Worm (Caenorhabditis elegans) whole organism, L4 larva: ENCODE measurements around the gene mip-2.

Experiments used
- F10B5.3 ChIP-seq: sonication (generic microtip); optimal IDR thresholded peaks from 2 replicates; lab custom pipeline; 2016; ENCODE audit warnings: mild to moderate bottlenecking, missing genetic modification characterization, missing compliant biosample characterization
- F37D6.2 ChIP-seq: sonication (generic microtip); optimal IDR thresholded peaks from 2 replicates; lab custom pipeline; 2016; ENCODE audit warnings: mild to moderate bottlenecking, missing genetic modification characterization, missing compliant biosample characterization
- F44E2.7 ChIP-seq: fragments of 200-800 bp; sonication (Bioruptor generic); IDR thresholded peaks from 2 replicates; pipeline ENCODE4 v2.1.2; 2022; ENCODE audit warnings: missing genetic modification characterization, missing compliant biosample characterization
- F49E8.2 ChIP-seq: sonication (generic microtip); optimal IDR thresholded peaks from 2 replicates; lab custom pipeline; 2016; ENCODE audit warnings: missing compliant biosample characterization, mild to moderate bottlenecking, missing genetic modification characterization, borderline replicate concordance
- T20F7.1 ChIP-seq: fragments of 200-800 bp; sonication (Bioruptor generic); optimal IDR thresholded peaks from 2 replicates; lab custom pipeline; 2018; ENCODE audit warnings: mild to moderate bottlenecking, missing genetic modification characterization, missing compliant biosample characterization
- ZK546.5 ChIP-seq, 2 experiments: sonication (generic microtip); optimal IDR thresholded peaks; 2 replicates each; lab custom pipeline; 2017; ENCODE audit warnings: missing biosample characterization in 2 of 2, missing genetic modification characterization in 2 of 2
- ceh-28 ChIP-seq: fragments of 150-350 bp; optimal IDR thresholded peaks from 2 replicates; lab custom pipeline; 2014; ENCODE audit warnings: missing biosample characterization, missing genetic modification reagents, missing genetic modification characterization
- ceh-32 ChIP-seq: sonication (generic microtip); optimal IDR thresholded peaks from 2 replicates; lab custom pipeline; 2016; ENCODE audit warnings: mild to moderate bottlenecking, missing genetic modification characterization, missing compliant biosample characterization; ENCODE audit not compliant: poor library complexity
- ces-1 ChIP-seq: fragments of 150-350 bp; sonication (generic microtip); optimal IDR thresholded peaks from 4 replicates; lab custom pipeline; 2014; ENCODE audit warnings: missing biosample characterization, missing genetic modification reagents, missing genetic modification characterization
- cey-2 ChIP-seq: sonication (generic microtip); optimal IDR thresholded peaks from 3 replicates; lab custom pipeline; 2017; ENCODE audit warnings: missing genetic modification characterization, mild to moderate bottlenecking, missing compliant biosample characterization, antibody characterized with exemption, borderline replicate concordance; ENCODE audit not compliant: insufficient read depth
- ctbp-1 ChIP-seq: fragments of 200-800 bp; sonication (Bioruptor generic); IDR thresholded peaks from 2 replicates; pipeline ENCODE4 v1.3.6; 2022; ENCODE audit warnings: missing genetic modification reagents, missing genetic modification characterization, missing compliant biosample characterization
- daf-16 ChIP-seq, 3 experiments: sonication (generic microtip); optimal IDR thresholded peaks; 2 replicates each; lab custom pipeline; 2016 to 2017; ENCODE audit warnings: missing genetic modification characterization in 3 of 3, missing genetic modification reagents in 3 of 3, mild to moderate bottlenecking in 2 of 3, missing compliant biosample characterization in 2 of 3, missing biosample characterization in 1 of 3, moderate library complexity in 1 of 3
- egl-27 ChIP-seq: sonication (generic microtip); optimal IDR thresholded peaks from 3 replicates; lab custom pipeline; 2017; ENCODE audit warnings: missing biosample characterization, missing genetic modification reagents, missing genetic modification characterization
- hif-1 ChIP-seq, 2 experiments: sonication (generic microtip); optimal IDR thresholded peaks; 2 replicates each; lab custom pipeline; 2016 to 2017; ENCODE audit warnings: missing compliant biosample characterization in 2 of 2, missing genetic modification characterization in 2 of 2, missing genetic modification reagents in 2 of 2, missing genotype in 2 of 2, mild to moderate bottlenecking in 1 of 2
- hlh-11 ChIP-seq: fragments of 200-800 bp; sonication (Bioruptor generic); optimal IDR thresholded peaks from 2 replicates; lab custom pipeline; 2018; ENCODE audit warnings: mild to moderate bottlenecking, missing genetic modification characterization, missing compliant biosample characterization
- lim-7 ChIP-seq: fragments of 200-800 bp; sonication (Bioruptor generic); IDR thresholded peaks from 2 replicates; pipeline ENCODE4 v1.3.6; 2022; ENCODE audit warnings: missing genetic modification characterization, missing compliant biosample characterization
- lin-15B ChIP-seq: fragments of 150-350 bp; sonication (generic microtip); optimal IDR thresholded peaks from 3 replicates; lab custom pipeline; 2014; ENCODE audit warnings: missing biosample characterization, missing genetic modification characterization
- lin-29 ChIP-seq: fragments of 200-800 bp; sonication (Bioruptor generic); IDR thresholded peaks from 2 replicates; pipeline ENCODE4 v1.3.6; 2022; ENCODE audit warnings: missing genetic modification reagents, missing genetic modification characterization, missing compliant biosample characterization
- lin-38 ChIP-seq: fragments of 200-800 bp; sonication (Bioruptor generic); IDR thresholded peaks from 2 replicates; pipeline ENCODE4 v1.3.6; 2022; ENCODE audit warnings: missing genetic modification reagents, missing genetic modification characterization, missing compliant biosample characterization
- lin-39 ChIP-seq: fragments of 150-350 bp; optimal IDR thresholded peaks from 2 replicates; lab custom pipeline; 2014; ENCODE audit warnings: missing biosample characterization, missing genetic modification reagents, missing genetic modification characterization
- lsy-2 ChIP-seq, 2 experiments: fragments of 150-350 bp in 1 of 2; sonication (generic microtip) in 1 of 2; optimal IDR thresholded peaks; 2 replicates each; lab custom pipeline; 2014 to 2017; ENCODE audit warnings: missing biosample characterization in 2 of 2, missing genetic modification characterization in 2 of 2
- mep-1 ChIP-seq: fragments of 150-350 bp; sonication (generic microtip); optimal IDR thresholded peaks from 3 replicates; lab custom pipeline; 2014; ENCODE audit warnings: missing biosample characterization, missing genetic modification characterization
- nhr-11 ChIP-seq: fragments of 150-350 bp; optimal IDR thresholded peaks from 2 replicates; lab custom pipeline; 2014; ENCODE audit warnings: missing biosample characterization, missing genetic modification characterization
- nhr-42 ChIP-seq: fragments of 200-800 bp; sonication (Bioruptor generic); IDR thresholded peaks from 2 replicates; pipeline ENCODE4 v1.3.6; 2022; ENCODE audit warnings: missing genetic modification characterization, missing compliant biosample characterization
- nhr-48 ChIP-seq: sonication (generic microtip); optimal IDR thresholded peaks from 2 replicates; lab custom pipeline; 2016; ENCODE audit warnings: mild to moderate bottlenecking, missing genetic modification characterization, missing compliant biosample characterization
- php-3 ChIP-seq: fragments of 200-800 bp; sonication (Bioruptor generic); IDR thresholded peaks from 2 replicates; pipeline ENCODE4 v1.3.6; 2022; ENCODE audit warnings: missing genetic modification reagents, missing genetic modification characterization, missing compliant biosample characterization
- pqm-1 ChIP-seq: sonication (generic microtip); optimal IDR thresholded peaks from 2 replicates; lab custom pipeline; 2017; ENCODE audit warnings: missing biosample characterization, missing genetic modification characterization
- rbr-2 ChIP-seq: sonication (generic microtip); optimal IDR thresholded peaks from 2 replicates; lab custom pipeline; 2016; ENCODE audit warnings: missing genotype, missing genetic modification characterization, missing compliant biosample characterization
- saeg-2 ChIP-seq: fragments of 200-800 bp; sonication (Bioruptor generic); IDR thresholded peaks from 2 replicates; pipeline ENCODE4 v1.3.6; 2022; ENCODE audit warnings: missing genetic modification reagents, missing genetic modification characterization, missing compliant biosample characterization
- sdz-12 ChIP-seq: fragments of 200-800 bp; sonication (Bioruptor generic); optimal IDR thresholded peaks from 2 replicates; lab custom pipeline; 2018; ENCODE audit warnings: mild to moderate bottlenecking, missing genetic modification characterization, missing compliant biosample characterization
- snpc-4 ChIP-seq: fragments of 150-350 bp; optimal IDR thresholded peaks from 2 replicates; lab custom pipeline; 2014; ENCODE audit warnings: missing biosample characterization, missing genetic modification characterization
- spr-3 ChIP-seq: fragments of 200-800 bp; sonication (Bioruptor generic); optimal IDR thresholded peaks from 2 replicates; lab custom pipeline; 2018; ENCODE audit warnings: mild to moderate bottlenecking, missing genetic modification characterization, missing compliant biosample characterization
- unc-62 ChIP-seq, 3 experiments: fragments of 150-350 bp in 1 of 3; sonication (generic microtip); optimal IDR thresholded peaks in 2 of 3; peaks in 1 of 3; 1 replicate in 1 of 3; 2 replicates in 2 of 3; lab custom pipeline; 2014 to 2017; ENCODE audit warnings: missing biosample characterization in 3 of 3, missing genetic modification characterization in 3 of 3, missing genetic modification reagents in 3 of 3, missing genotype in 1 of 3
- vab-7 ChIP-seq: fragments of 200-800 bp; sonication (Bioruptor generic); IDR thresholded peaks from 2 replicates; pipeline ENCODE4 v1.3.6; 2022; ENCODE audit warnings: missing genetic modification reagents, missing genetic modification characterization, missing compliant biosample characterization
- zfp-3 ChIP-seq: fragments of 200-800 bp; sonication (Bioruptor generic); conservative IDR thresholded peaks from 2 replicates; pipeline ENCODE4 v1.3.6; 2022; ENCODE audit warnings: missing genetic modification reagents, missing genetic modification characterization, missing compliant biosample characterization
- zip-11 ChIP-seq: fragments of 200-800 bp; sonication (Bioruptor generic); IDR thresholded peaks from 2 replicates; pipeline ENCODE4 v1.3.6; 2022; ENCODE audit warnings: missing genetic modification characterization, missing compliant biosample characterization
- ztf-11 ChIP-seq: fragments of 150-350 bp; optimal IDR thresholded peaks from 2 replicates; lab custom pipeline; 2014; ENCODE audit warnings: missing biosample characterization, missing genetic modification characterization
- ztf-7 ChIP-seq: fragments of 150-350 bp; optimal IDR thresholded peaks from 2 replicates; lab custom pipeline; 2014; ENCODE audit warnings: missing biosample characterization, missing genetic modification characterization

The mip-2 gene

DNA sequence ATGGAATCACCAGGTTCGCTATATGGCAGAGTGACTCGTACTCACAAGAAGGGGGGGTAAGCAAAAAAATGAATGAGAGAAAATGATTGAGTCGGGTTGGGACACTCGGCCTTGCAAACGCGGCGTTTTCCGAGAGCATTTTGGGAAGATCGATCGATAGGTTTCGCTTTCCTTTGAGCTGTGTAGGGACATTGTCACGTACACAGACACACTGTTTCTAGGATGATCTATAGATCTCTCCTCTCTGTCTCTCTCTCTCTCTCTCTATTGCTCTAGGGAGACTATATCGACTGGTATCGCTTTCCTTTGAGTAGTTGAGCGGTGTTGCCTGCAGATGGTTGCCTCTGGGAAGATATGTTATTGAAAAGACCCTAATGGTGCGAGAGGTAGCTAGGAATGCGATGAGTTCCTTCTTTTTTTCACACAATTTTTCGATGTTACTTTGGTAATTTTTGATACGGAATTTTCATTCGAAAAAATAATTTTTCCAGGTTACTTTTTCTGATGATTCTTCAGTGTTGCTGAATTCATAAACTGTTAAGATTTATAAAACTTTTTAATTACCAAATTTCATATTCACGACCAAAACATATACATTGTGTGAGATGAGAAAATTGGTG is 21.9 kb downstream of the mip-2 start, which contains the start of gene H37A05.4 (continued):
- TF ChIP-seq nhr-42 (GFP tag; lab: Robert Waterston, UW) (no peak), rbr-2 (no peak), lin-38 (peak; percentile 50), ztf-11 (no peak), F49E8.2 (tag; lab: Kevin White, UChicago) (no peak), mep-1 (tag; lab: Kevin White, UChicago) (peak; percentile 91), ZK546.5 (tag; optimal IDR thresholded peaks at IDR 0.05; lab: Kevin White, UChicago) (no peak), F44E2.7 (GFP tag; lab: Robert Waterston, UW) (no peak), hif-1 (tag; optimal IDR thresholded peaks at IDR 0.05; lab: Kevin White, UChicago) (peak in 1 of 2 experiments; percentile 26), zfp-3 (GFP tag; lab: Robert Waterston, UW) (peak; percentile 73), lsy-2 (tag; optimal IDR thresholded peaks at IDR 0.05; lab: Kevin White, UChicago) (no peak), cey-2 (tag; lab: Kevin White, UChicago) (no peak), php-3 (GFP tag; lab: Robert Waterston, UW) (peak; percentile 44; the same call in 1 of the 2 replicates), ces-1 (no peak), nhr-48 (tag; lab: Kevin White, UChicago) (peak; percentile 23), lin-39 (tag; lab: Kevin White, UChicago) (no peak), spr-3 (GFP tag; lab: Kevin White, UChicago) (peak; percentile 6), ceh-28 (tag; lab: Kevin White, UChicago) (no peak), zip-11 (GFP tag; lab: Robert Waterston, UW) (no peak), ctbp-1 (GFP tag; lab: Robert Waterston, UW) (0 out of 2 replicates have a peak, but pooled peaks have one; percentile 36), daf-16 (GFP tag; optimal IDR thresholded peaks at IDR 0.05; lab: Kevin White, UChicago) (no peak), daf-16 (tag; optimal IDR thresholded peaks at IDR 0.05; lab: Kevin White, UChicago) (no peak), vab-7 (GFP tag; lab: Robert Waterston, UW) (no peak; the same call in none of the 2 replicates), F10B5.3 (tag; lab: Kevin White, UChicago) (no peak), hlh-11 (tag; lab: Kevin White, UChicago) (peak; percentile 23), T20F7.1 (no peak), ceh-32 (tag; lab: Kevin White, UChicago) (no peak), nhr-11 (tag; lab: Kevin White, UChicago) (no peak), unc-62 (GFP tag; optimal IDR thresholded peaks at IDR 0.05 in 1 of 2; lab: Kevin White, UChicago) (peak in 1 of 2 experiments; percentile 56), unc-62 (tag; optimal IDR thresholded peaks at IDR 0.05; lab: Kevin White, UChicago) (no peak), ztf-7 (tag; lab: Kevin White, UChicago) (no peak), sdz-12 (GFP tag; lab: Kevin White, UChicago) (peak; percentile 64), saeg-2 (GFP tag; lab: Robert Waterston, UW) (no peak), lin-29 (GFP tag; lab: Robert Waterston, UW) (no peak), pqm-1 (no peak), egl-27 (tag; lab: Kevin White, UChicago) (no peak), snpc-4 (tag; lab: Kevin White, UChicago) (no peak)

DNA sequence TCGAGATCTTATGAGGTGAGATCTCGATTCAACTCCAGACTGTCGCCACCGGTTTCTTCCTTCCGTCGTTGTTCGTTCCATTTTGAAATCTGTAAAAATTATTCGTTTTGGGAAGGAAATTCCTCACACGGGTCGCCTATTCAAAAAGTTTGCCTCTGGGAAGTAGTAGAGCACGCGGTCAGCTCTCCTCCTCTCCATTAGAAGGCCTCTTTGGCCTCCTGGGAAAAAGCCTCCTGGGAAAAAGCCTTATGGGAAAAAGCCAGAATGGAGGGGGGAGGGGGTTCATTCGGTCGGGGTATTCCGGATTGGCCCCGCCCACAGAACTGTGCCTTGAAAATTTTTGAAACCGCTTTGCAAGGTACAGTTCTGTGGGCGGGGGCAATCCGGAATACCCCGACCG is 24.1 kb downstream of the mip-2 start:
- no peak for TF ChIP-seq F37D6.2 (tag; lab: Kevin White, UChicago)
- TF ChIP-seq lin-15B: no peak
- no peak for TF ChIP-seq lin-38
- 0 out of 2 replicates have a peak, but pooled peaks have one; percentile 24 for TF ChIP-seq lim-7 (GFP tag; lab: Robert Waterston, UW)
